Fruit fly (Drosophila melanogaster) whole organism, wandering third instar larva: ENCODE results near the gene Arpc1.

Source experiments
- Dfd ChIP-seq: fragments of >200 bp; optimal IDR thresholded peaks from 2 replicates; lab custom pipeline; 2017; ENCODE audit warnings: missing biosample characterization, missing genetic modification characterization
- Hnf4 ChIP-seq: fragments of 200-800 bp; sonication (Bioruptor generic); optimal IDR thresholded peaks from 2 replicates; lab custom pipeline; 2016; ENCODE audit warnings: missing biosample characterization, mild to moderate bottlenecking, missing genetic modification characterization
- Hr78 ChIP-seq: fragments of >200 bp; optimal IDR thresholded peaks from 2 replicates; lab custom pipeline; 2017; ENCODE audit warnings: missing biosample characterization, missing genetic modification characterization
- Jra ChIP-seq: sonication (Bioruptor generic); optimal IDR thresholded peaks from 2 replicates; lab custom pipeline; 2016; ENCODE audit warnings: missing biosample characterization, missing genetic modification characterization
- Vsx2 ChIP-seq: fragments of 200-300, 225-300 bp; sonication (Bioruptor generic); optimal IDR thresholded peaks from 2 replicates; lab custom pipeline; 2018; ENCODE audit warnings: missing biosample characterization, missing genetic modification characterization; ENCODE audit not compliant: partially characterized antibody
- dl ChIP-seq, 2 experiments: fragments of 175-275, 200-275 bp in 1 of 2; fragments of 200-275 bp in 1 of 2; sonication (Bioruptor generic); optimal IDR thresholded peaks; lab custom pipeline; 2018; ENCODE audit warnings: mild to moderate bottlenecking in 2 of 2, missing biosample characterization in 2 of 2, missing genetic modification characterization in 2 of 2, moderate library complexity in 2 of 2; ENCODE audit not compliant: partially characterized antibody in 2 of 2, insufficient read depth in 1 of 2
- jim ChIP-seq: fragments of 175-275, 200-325 bp; sonication (Bioruptor generic); optimal IDR thresholded peaks from 2 replicates; lab custom pipeline; 2016; ENCODE audit warnings: missing biosample characterization, mild to moderate bottlenecking, missing genetic modification characterization
- pan ChIP-seq: fragments of >200 bp; optimal IDR thresholded peaks from 2 replicates; lab custom pipeline; 2017

DNA sequence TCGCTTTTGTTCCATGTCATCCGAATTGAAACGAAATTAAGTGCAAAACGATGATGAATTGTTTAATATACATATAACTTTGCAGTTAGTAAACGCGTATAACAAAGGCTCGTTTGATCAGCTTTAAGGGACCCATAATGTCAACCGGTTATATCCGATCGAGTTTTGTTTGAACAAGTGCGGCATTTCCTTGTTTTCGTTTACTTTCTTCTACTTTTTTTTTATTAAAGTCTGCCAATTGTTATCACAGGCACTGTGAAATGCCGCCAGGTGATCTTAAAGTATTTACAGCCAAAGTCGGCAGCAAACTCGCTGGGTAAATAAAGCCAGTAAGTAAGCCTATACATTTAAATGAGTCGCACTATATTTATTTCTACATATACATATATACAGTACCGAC is 22.4 kb downstream of the Arpc1 start:
- TF ChIP-seq jim (GFP tag; lab: Kevin White, UChicago) (no peak), pan (lab: Kevin White, UChicago) (no peak), Hnf4 (no peak), Vsx2 (GFP tag; lab: Kevin White, UChicago) (no peak), Hr78 (GFP tag; lab: Kevin White, UChicago) (no peak), dl (GFP tag; optimal IDR thresholded peaks at IDR 0.05; lab: Kevin White, UChicago; ENCODE audit: insufficient read depth in 1 of 2, partially characterized antibody in 2 of 2) (no peak), Jra (GFP tag; lab: Kevin White, UChicago) (no peak), Dfd (GFP tag; lab: Kevin White, UChicago) (no peak)
